Worm (Caenorhabditis elegans): ENCODE data around the gene gpcp-2.

DNA sequence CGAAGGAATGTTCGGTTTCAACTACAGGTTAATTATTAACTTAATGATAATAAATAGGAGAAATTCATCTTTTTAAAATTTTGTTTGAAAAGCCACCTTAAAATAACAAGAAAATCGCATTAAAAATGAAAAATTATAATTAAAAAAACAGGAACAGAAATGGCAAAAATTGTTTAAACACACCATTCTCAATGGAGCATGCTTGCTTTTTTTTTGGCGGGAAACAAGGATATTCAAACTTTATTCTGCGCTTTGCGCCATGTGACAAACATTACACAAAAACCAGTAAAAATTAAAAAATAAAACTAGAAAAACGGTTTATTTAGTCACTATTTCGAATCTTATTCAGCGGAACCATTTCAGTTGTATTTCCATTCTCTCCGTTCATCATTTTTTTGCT, 44.4 kb downstream of the gpcp-2 start:
- TF ChIP-seq elt-3 (tag; optimal IDR thresholded peaks at IDR 0.05) = no peak
- no peak for TF ChIP-seq unc-62 (GFP tag; optimal IDR thresholded peaks at IDR 0.05)
- no peak for TF ChIP-seq ztf-11 (tag; optimal IDR thresholded peaks at IDR 0.05)
- TF ChIP-seq nhr-12 (tag; optimal IDR thresholded peaks at IDR 0.05) = no peak
- no peak for TF ChIP-seq nhr-237 (tag; optimal IDR thresholded peaks at IDR 0.05)
- no peak for TF ChIP-seq M03D4.4 (tag; optimal IDR thresholded peaks at IDR 0.05)
- TF ChIP-seq ces-1 (GFP tag; optimal IDR thresholded peaks at IDR 0.05) = no peak
- TF ChIP-seq lsy-2 (tag; optimal IDR thresholded peaks at IDR 0.05) = no peak
- no peak for TF ChIP-seq pha-4 (tag; optimal IDR thresholded peaks at IDR 0.05)
- no peak for TF ChIP-seq mep-1 (tag; optimal IDR thresholded peaks at IDR 0.05)
- no peak for TF ChIP-seq ham-2 (GFP tag; optimal IDR thresholded peaks at IDR 0.05)
